Fruit fly (Drosophila melanogaster): ENCODE results near the gene CG3088.

DNA sequence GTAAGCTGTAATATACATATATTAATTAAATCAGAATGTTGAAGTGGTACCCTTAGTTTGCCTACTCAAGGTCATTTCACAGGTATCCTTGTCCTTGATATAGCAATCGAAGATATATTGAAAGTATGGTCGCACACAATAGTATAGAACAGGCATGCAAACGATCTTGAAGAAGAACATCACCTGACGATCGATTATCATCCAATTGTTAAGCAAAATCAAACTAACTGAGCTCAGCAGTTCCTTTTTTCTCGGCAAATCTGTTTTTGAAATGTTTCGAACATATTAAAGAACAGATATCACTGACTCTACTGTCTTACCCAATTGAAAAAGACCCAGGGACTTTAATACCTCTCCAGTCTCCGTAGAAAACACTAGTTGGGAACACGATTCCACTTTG is 27.3 kb upstream of the CG3088 start, which contains the start of gene Cyp40:
- no peak for TF ChIP-seq CG1620 (GFP tag; optimal IDR thresholded peaks at IDR 0.05)
- no peak for TF ChIP-seq Crg-1 (GFP tag; optimal IDR thresholded peaks at IDR 0.05)

Data from whole organism, adult.